Worm (Caenorhabditis elegans): ENCODE data around the gene B0353.1.

DNA sequence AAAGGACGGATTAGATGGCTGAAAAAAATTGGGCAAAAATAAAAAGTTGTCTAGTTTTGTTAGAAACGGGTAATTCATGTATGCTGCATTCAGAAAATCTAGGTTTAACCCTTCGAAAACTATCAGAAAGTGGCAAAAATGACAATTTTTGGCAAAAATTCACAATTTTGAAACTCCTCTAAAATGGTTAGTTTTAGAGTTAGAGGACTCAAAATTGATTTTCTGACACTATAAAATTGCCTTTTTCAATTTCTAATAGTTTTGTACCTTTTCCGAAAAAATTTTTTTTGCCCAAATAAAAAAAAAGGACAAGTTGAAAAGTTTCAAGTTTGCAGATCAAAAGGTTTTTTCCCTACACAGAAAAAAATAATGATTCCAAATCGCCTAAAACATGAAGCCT is 20.8 kb downstream of the B0353.1 start:
- no peak for TF ChIP-seq lsy-2 (tag; optimal IDR thresholded peaks at IDR 0.05)
- TF ChIP-seq unc-130 (GFP tag; optimal IDR thresholded peaks at IDR 0.05), result no peak
- no peak for TF ChIP-seq skn-1 (tag; optimal IDR thresholded peaks at IDR 0.05)
